Fruit fly (Drosophila melanogaster) whole organism, embryonic: ENCODE measurements around the gene Tango1.

Experiments used
- Blimp-1 ChIP-seq: fragments of 200-800 bp; sonication (Bioruptor generic); optimal IDR thresholded peaks from 3 replicates; lab custom pipeline; 2018; ENCODE audit warnings: missing biosample characterization, missing genetic modification characterization, mild to moderate bottlenecking, moderate library complexity, missing genetic modification reagents
- CG10147 ChIP-seq: fragments of 200-800 bp; sonication (Bioruptor generic); optimal IDR thresholded peaks from 2 replicates; lab custom pipeline; 2019; ENCODE audit warnings: missing biosample characterization, mild to moderate bottlenecking, missing genetic modification characterization, moderate library complexity
- CG10431 ChIP-seq: fragments of 200-800 bp; sonication (Bioruptor generic); optimal IDR thresholded peaks from 3 replicates; lab custom pipeline; 2018; ENCODE audit warnings: missing biosample characterization, mild to moderate bottlenecking, missing genetic modification characterization
- CG10543 ChIP-seq: fragments of 200-800 bp; sonication (Bioruptor generic); optimal IDR thresholded peaks from 3 replicates; lab custom pipeline; 2017; ENCODE audit warnings: missing biosample characterization, mild to moderate bottlenecking, missing genetic modification characterization, moderate library complexity
- CG12155 ChIP-seq: fragments of 200-800 bp; sonication (Bioruptor generic); optimal IDR thresholded peaks from 3 replicates; lab custom pipeline; 2016; ENCODE audit warnings: missing biosample characterization, missing genetic modification characterization
- CG14667 ChIP-seq: fragments of 200-800 bp; sonication (Bioruptor generic); IDR thresholded peaks from 2 replicates; pipeline ENCODE4 v1.3.6; 2022; ENCODE audit warnings: missing biosample characterization, missing genetic modification characterization
- CG15269 ChIP-seq: fragments of 200-800 bp; sonication (Bioruptor generic); optimal IDR thresholded peaks from 2 replicates; lab custom pipeline; 2018; ENCODE audit warnings: missing biosample characterization, mild to moderate bottlenecking, missing genetic modification characterization, moderate library complexity
- CG15514 ChIP-seq: fragments of 200-800 bp; sonication (Bioruptor generic); optimal IDR thresholded peaks from 3 replicates; lab custom pipeline; 2017; ENCODE audit warnings: missing biosample characterization, missing genetic modification characterization, mild to moderate bottlenecking, moderate library complexity, missing genetic modification reagents
- CG16813 ChIP-seq: fragments of 200-800 bp; sonication (Bioruptor generic); IDR thresholded peaks from 3 replicates; pipeline ENCODE4 v1.3.6; 2022; ENCODE audit warnings: missing biosample characterization, missing genetic modification characterization; ENCODE audit not compliant: partially characterized antibody
- CG1792 ChIP-seq: fragments of 200-800 bp; sonication (Bioruptor generic); optimal IDR thresholded peaks from 2 replicates; lab custom pipeline; 2016; ENCODE audit warnings: missing biosample characterization, missing genetic modification characterization
- CG2202 ChIP-seq: fragments of 200-800 bp; sonication (Bioruptor generic); optimal IDR thresholded peaks from 2 replicates; lab custom pipeline; 2018; ENCODE audit warnings: missing biosample characterization, mild to moderate bottlenecking, missing genetic modification characterization
- CG31224 ChIP-seq: fragments of 200-800 bp; sonication (Bioruptor generic); IDR thresholded peaks from 2 replicates; pipeline ENCODE4 v1.3.6; 2022; ENCODE audit warnings: missing biosample characterization, missing genetic modification characterization
- CG33213 ChIP-seq: fragments of 200-800 bp; sonication (Bioruptor generic); optimal IDR thresholded peaks from 3 replicates; lab custom pipeline; 2016; ENCODE audit warnings: missing biosample characterization, missing genetic modification characterization
- CG34422 ChIP-seq: fragments of 200-800 bp; sonication (Bioruptor generic); IDR thresholded peaks from 3 replicates; pipeline ENCODE4 v1.3.6; 2022; ENCODE audit warnings: missing biosample characterization, missing genetic modification characterization
- CG42726 ChIP-seq: fragments of 200-800 bp; sonication (Bioruptor generic); IDR thresholded peaks from 2 replicates; pipeline ENCODE4 v1.3.6; 2022; ENCODE audit warnings: missing biosample characterization, missing genetic modification characterization; ENCODE audit not compliant: partially characterized antibody
- CG4854 ChIP-seq: fragments of 200-800 bp; sonication (Bioruptor generic); optimal IDR thresholded peaks from 2 replicates; lab custom pipeline; 2016; ENCODE audit warnings: missing biosample characterization, missing genetic modification characterization, inconsistent platforms
- CG6254 ChIP-seq: fragments of 200-800 bp; sonication (Bioruptor generic); optimal IDR thresholded peaks from 3 replicates; lab custom pipeline; 2017; ENCODE audit warnings: mild to moderate bottlenecking, missing biosample characterization, missing genetic modification reagents, missing genetic modification characterization
- CG6272 ChIP-seq: fragments of 200-800 bp; sonication (Bioruptor generic); IDR thresholded peaks from 2 replicates; pipeline ENCODE4 v1.3.6; 2022; ENCODE audit warnings: missing biosample characterization, missing genetic modification characterization
- CG8290 ChIP-seq, 3 experiments: fragments of 200-800 bp; sonication (Bioruptor generic); optimal IDR thresholded peaks; 2 replicates each; lab custom pipeline; 2016 to 2019; ENCODE audit warnings: missing biosample characterization in 3 of 3, missing genetic modification characterization in 3 of 3, mild to moderate bottlenecking in 2 of 3, moderate library complexity in 1 of 3
- CTCF ChIP-seq: fragments of 200-800 bp; sonication (Bioruptor generic); optimal IDR thresholded peaks from 2 replicates; lab custom pipeline; 2017; ENCODE audit warnings: missing biosample characterization, mild to moderate bottlenecking, missing genetic modification characterization, moderate library complexity
- CrebB ChIP-seq: fragments of 200-800 bp; sonication (Bioruptor generic); optimal IDR thresholded peaks from 3 replicates; lab custom pipeline; 2018; ENCODE audit warnings: missing biosample characterization, mild to moderate bottlenecking, missing genetic modification characterization
- D19A ChIP-seq: fragments of 200-800 bp; optimal IDR thresholded peaks from 3 replicates; lab custom pipeline; 2019; ENCODE audit warnings: missing biosample characterization, mild to moderate bottlenecking, missing genetic modification characterization, moderate library complexity
- E2f1 ChIP-seq: fragments of 200-800 bp; sonication (Bioruptor generic); IDR thresholded peaks from 2 replicates; pipeline ENCODE4 v1.3.6; 2022; ENCODE audit warnings: missing biosample characterization, missing genetic modification characterization
- Ets65A ChIP-seq: fragments of 200-800 bp; sonication (Bioruptor generic); peaks from one replicate; lab custom pipeline; 2016; ENCODE audit warnings: missing biosample characterization, missing genetic modification characterization
- Fer1 ChIP-seq: fragments of 200-800 bp; sonication (Bioruptor generic); optimal IDR thresholded peaks from 2 replicates; lab custom pipeline; 2017; ENCODE audit warnings: missing biosample characterization, mild to moderate bottlenecking, missing genetic modification characterization
- MBD-R2 ChIP-seq: fragments of 200-800 bp; sonication (Bioruptor generic); IDR thresholded peaks from 2 replicates; pipeline ENCODE4 v1.3.6; 2022; ENCODE audit warnings: missing biosample characterization, missing genetic modification characterization
- MTF-1 ChIP-seq: fragments of 200-800 bp; sonication (Bioruptor generic); optimal IDR thresholded peaks from 2 replicates; lab custom pipeline; 2018; ENCODE audit warnings: missing biosample characterization, mild to moderate bottlenecking, missing genetic modification characterization, borderline replicate concordance
- Nf-YA ChIP-seq: fragments of 200-800 bp; sonication (Bioruptor generic); IDR thresholded peaks from 2 replicates; pipeline ENCODE4 v1.3.6; 2022; ENCODE audit warnings: missing biosample characterization, missing genetic modification characterization
- Opbp ChIP-seq: fragments of 200-800 bp; sonication (Bioruptor generic); IDR thresholded peaks from 3 replicates; pipeline ENCODE4 v1.3.6; 2022; ENCODE audit warnings: missing biosample characterization, missing genetic modification characterization; ENCODE audit not compliant: partially characterized antibody
- Rx ChIP-seq: fragments of 200-800 bp; sonication (Bioruptor generic); IDR thresholded peaks from 2 replicates; pipeline ENCODE4 v1.3.6; 2022; ENCODE audit warnings: missing biosample characterization, missing genetic modification characterization
- Sry-δ ChIP-seq: fragments of 200-800 bp; sonication (Bioruptor generic); optimal IDR thresholded peaks from 2 replicates; lab custom pipeline; 2016; ENCODE audit warnings: missing biosample characterization, missing genetic modification characterization
- YL-1 ChIP-seq: fragments of 200-800 bp; sonication (Bioruptor generic); optimal IDR thresholded peaks from 3 replicates; lab custom pipeline; 2017; ENCODE audit warnings: missing biosample characterization, mild to moderate bottlenecking, missing genetic modification characterization
- aop ChIP-seq: fragments of 200-800 bp; sonication (Bioruptor generic); IDR thresholded peaks from 2 replicates; pipeline ENCODE4 v1.3.6; 2022; ENCODE audit warnings: missing biosample characterization, missing genetic modification characterization
- ato ChIP-seq: fragments of 200-800 bp; sonication (Bioruptor generic); IDR thresholded peaks from 2 replicates; pipeline ENCODE4 v1.3.6; 2022; ENCODE audit warnings: missing biosample characterization, missing genetic modification characterization; ENCODE audit not compliant: partially characterized antibody
- bsh ChIP-seq, 2 experiments: fragments of 200-800 bp; sonication (Bioruptor generic); optimal IDR thresholded peaks; 2 replicates each; lab custom pipeline; 2017 to 2018; ENCODE audit warnings: mild to moderate bottlenecking in 2 of 2, missing biosample characterization in 2 of 2, missing genetic modification characterization in 2 of 2, moderate library complexity in 1 of 2
- crc ChIP-seq: fragments of 200-800 bp; sonication (Bioruptor generic); optimal IDR thresholded peaks from 2 replicates; lab custom pipeline; 2016; ENCODE audit warnings: missing biosample characterization, missing genetic modification characterization
- disco-r ChIP-seq: fragments of 200-800 bp; sonication (Bioruptor generic); optimal IDR thresholded peaks from 2 replicates; lab custom pipeline; 2016; ENCODE audit warnings: missing biosample characterization, missing genetic modification characterization
- dmrt99B ChIP-seq: fragments of 200-800 bp; sonication (Bioruptor generic); optimal IDR thresholded peaks from 2 replicates; lab custom pipeline; 2018; ENCODE audit warnings: missing biosample characterization, mild to moderate bottlenecking, missing genetic modification characterization, moderate library complexity
- dysf ChIP-seq: fragments of 200-800 bp; sonication (Bioruptor generic); IDR thresholded peaks from 3 replicates; pipeline ENCODE4 v1.3.6; 2022; ENCODE audit warnings: missing biosample characterization, missing genetic modification characterization
- ems ChIP-seq: fragments of 200-800 bp; sonication (Bioruptor generic); optimal IDR thresholded peaks from 3 replicates; lab custom pipeline; 2016; ENCODE audit warnings: missing biosample characterization, missing genetic modification characterization
- fd3F ChIP-seq: fragments of 200-800 bp; sonication (Bioruptor generic); optimal IDR thresholded peaks from 2 replicates; lab custom pipeline; 2018; ENCODE audit warnings: missing biosample characterization, mild to moderate bottlenecking, missing genetic modification characterization, moderate library complexity
- gro ChIP-seq: fragments of 200-800 bp; sonication (Bioruptor generic); optimal IDR thresholded peaks from 2 replicates; lab custom pipeline; 2016; ENCODE audit warnings: missing biosample characterization, missing genetic modification characterization
- lov ChIP-seq, 2 experiments: fragments of 200-800 bp in 1 of 2; fragments of >200 bp in 1 of 2; sonication (Bioruptor generic) in 1 of 2; IDR thresholded peaks in 1 of 2; optimal IDR thresholded peaks in 1 of 2; 2 replicates in 1 of 2; 3 replicates in 1 of 2; pipeline versions ENCODE4 v1.3.6 to Lab custom; 2017 to 2022; ENCODE audit warnings: missing biosample characterization in 1 of 2, missing genetic modification characterization in 1 of 2
- otp ChIP-seq: fragments of 200-800 bp; sonication (Bioruptor generic); IDR thresholded peaks from 3 replicates; pipeline ENCODE4, ENCODE4 v1.3.6; 2022; ENCODE audit warnings: missing biosample characterization, missing genetic modification characterization
- rib ChIP-seq: fragments of 200-800 bp; sonication (Bioruptor generic); IDR thresholded peaks from 2 replicates; pipeline ENCODE4 v1.3.6; 2022; ENCODE audit warnings: missing biosample characterization, missing genetic modification characterization
- schlank ChIP-seq: fragments of 200-800 bp; sonication (Bioruptor generic); optimal IDR thresholded peaks from 2 replicates; lab custom pipeline; 2018; ENCODE audit warnings: missing biosample characterization, mild to moderate bottlenecking, missing genetic modification characterization
- stc ChIP-seq: fragments of 200-800 bp; sonication (Bioruptor generic); IDR thresholded peaks from 2 replicates; pipeline ENCODE4 v1.3.6; 2022; ENCODE audit warnings: missing biosample characterization, missing genetic modification characterization
- tap ChIP-seq: fragments of 200-800 bp; optimal IDR thresholded peaks from 3 replicates; lab custom pipeline; 2019; ENCODE audit warnings: missing biosample characterization, mild to moderate bottlenecking, missing genetic modification characterization, moderate library complexity
- tgo ChIP-seq: fragments of 200-800 bp; sonication (Bioruptor generic); IDR thresholded peaks from 3 replicates; pipeline ENCODE4 v1.3.6; 2022; ENCODE audit warnings: missing biosample characterization, missing genetic modification characterization
- wdn ChIP-seq: fragments of 200-800 bp; sonication (Bioruptor generic); IDR thresholded peaks from 2 replicates; pipeline ENCODE4 v1.3.6; 2022; ENCODE audit warnings: missing biosample characterization, missing genetic modification characterization

Gene Tango1

dm6 chr2L:6698387-6698786, 49.2 kb downstream of the Tango1 start (continued):
- peak; percentile 37 for TF ChIP-seq tap
- no peak for TF ChIP-seq CG6272
- TF ChIP-seq CG16813 (GFP tag; lab: Robert Waterston, UW), result no peak
- TF ChIP-seq CG34422, result peak; percentile 75; the same call in 1 of the 3 replicates
- no peak for TF ChIP-seq aop (GFP tag; lab: Robert Waterston, UW)
- TF ChIP-seq Blimp-1 (GFP tag; lab: Kevin White, UChicago), result peak; percentile 45
- no peak for TF ChIP-seq CG10543 (GFP tag; lab: Kevin White, UChicago)
- peak; percentile 67 for TF ChIP-seq dysf
- TF ChIP-seq CTCF (GFP tag; lab: Kevin White, UChicago), result no peak
- TF ChIP-seq CG6254 (GFP tag; lab: Kevin White, UChicago), result no peak
- peak; percentile 7 for TF ChIP-seq fd3F
- TF ChIP-seq Sry-δ, result no peak
- peak in 1 of 2 experiments; percentile 52 for TF ChIP-seq bsh (GFP tag; optimal IDR thresholded peaks at IDR 0.05; lab: Kevin White, UChicago)
- no peak for TF ChIP-seq CG10147 (GFP tag; lab: Kevin White, UChicago)
- peak; percentile 90 for TF ChIP-seq Ets65A (GFP tag; lab: Kevin White, UChicago)
- TF ChIP-seq dmrt99B, result peak; percentile 48
- no peak for TF ChIP-seq CG1792 (GFP tag; lab: Kevin White, UChicago)
- TF ChIP-seq CG33213, result peak; percentile 12
- no peak for TF ChIP-seq schlank
- no peak for TF ChIP-seq CG15514 (GFP tag; lab: Kevin White, UChicago)
- TF ChIP-seq CG14667 (GFP tag; lab: Robert Waterston, UW), result peak; percentile 49; the same call in 1 of the 2 replicates
- no peak for TF ChIP-seq CG12155
- TF ChIP-seq CG42726 (GFP tag; lab: Robert Waterston, UW), result no peak
- TF ChIP-seq CG10431 (GFP tag; lab: Kevin White, UChicago), result no peak
- no peak for TF ChIP-seq ato (GFP tag; lab: Robert Waterston, UW)
- no peak for TF ChIP-seq crc (GFP tag; lab: Kevin White, UChicago)
- peak; percentile 2 for TF ChIP-seq Fer1 (GFP tag; lab: Kevin White, UChicago)
- TF ChIP-seq CG2202, result no peak
- TF ChIP-seq lov (optimal IDR thresholded peaks at IDR 0.05; lab: Kevin White, UChicago), result no peak
- TF ChIP-seq lov (GFP tag; IDR thresholded peaks at IDR 0.05; lab: Robert Waterston, UW), result peak; percentile 68; the same call in 1 of the 3 replicates
- TF ChIP-seq disco-r, result no peak
- peak; percentile 63 for TF ChIP-seq E2f1 (GFP tag; lab: Robert Waterston, UW)
- no peak for TF ChIP-seq rib
- TF ChIP-seq MBD-R2 (GFP tag; lab: Robert Waterston, UW), result no peak
- no peak for TF ChIP-seq Nf-YA (GFP tag; lab: Robert Waterston, UW)
- no peak for TF ChIP-seq gro (GFP tag; lab: Kevin White, UChicago)
- TF ChIP-seq CG31224, result no peak
- peak; percentile 11 for TF ChIP-seq D19A
- no peak for TF ChIP-seq YL-1
- no peak for TF ChIP-seq CG4854 (GFP tag; lab: Kevin White, UChicago)
- 0 out of 3 replicates have a peak, but pooled peaks have one; percentile 45 for TF ChIP-seq otp
- no peak for TF ChIP-seq MTF-1 (GFP tag; lab: Kevin White, UChicago)
- TF ChIP-seq tgo (GFP tag; lab: Robert Waterston, UW), result peak; percentile 58
- TF ChIP-seq wdn (GFP tag; lab: Robert Waterston, UW), result no peak
- no peak for TF ChIP-seq CG8290 (GFP tag; optimal IDR thresholded peaks at IDR 0.05; lab: Kevin White, UChicago)
- TF ChIP-seq CG8290 (tag; optimal IDR thresholded peaks at IDR 0.05; lab: Kevin White, UChicago), result no peak
- peak; percentile 33; the same call in 1 of the 2 replicates for TF ChIP-seq Rx (GFP tag; lab: Robert Waterston, UW)
- TF ChIP-seq stc (GFP tag; lab: Robert Waterston, UW), result peak; percentile 71
- peak; percentile 58 for TF ChIP-seq CG15269 (tag; lab: Kevin White, UChicago)
- TF ChIP-seq CrebB, result no peak
- no peak for TF ChIP-seq ems (GFP tag; lab: Kevin White, UChicago)
- TF ChIP-seq Opbp, result no peak
